Fruit fly (Drosophila melanogaster): Measurements from ENCODE around the gene Gr68a.

Gene Gr68a

dm6 chr3L:11717300-11717699 lies 33.8 kb upstream of the Gr68a start:
- TF ChIP-seq h (optimal IDR thresholded peaks at IDR 0.05) (no peak), psq (optimal IDR thresholded peaks at IDR 0.05) (no peak), ttk (optimal IDR thresholded peaks at IDR 0.05) (no peak), insv (optimal IDR thresholded peaks at IDR 0.05) (no peak), Myc (optimal IDR thresholded peaks at IDR 0.05) (no peak), Sin3A (optimal IDR thresholded peaks at IDR 0.05) (no peak)

DNA sequence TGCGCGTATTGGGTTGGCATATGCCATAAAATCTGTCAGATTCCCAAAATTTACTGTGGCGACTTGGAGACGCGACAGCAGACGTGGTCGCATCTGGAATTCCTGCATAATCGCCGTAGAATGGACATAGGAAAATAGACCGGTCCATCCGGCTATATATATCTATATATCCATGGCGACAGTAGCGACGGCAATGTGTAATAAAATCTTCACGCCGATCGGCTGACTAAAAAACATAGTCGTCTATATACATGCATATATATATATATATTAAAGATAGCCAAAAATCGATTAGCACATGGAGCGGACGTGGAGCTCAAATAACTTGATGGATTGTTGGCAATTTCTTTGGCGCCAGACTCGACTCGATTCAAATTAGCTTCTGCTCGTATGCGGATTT lies 33.1 kb upstream of the Gr68a start:
- TF ChIP-seq Sin3A (optimal IDR thresholded peaks at IDR 0.05) (no peak), psq (optimal IDR thresholded peaks at IDR 0.05) (no peak), h (optimal IDR thresholded peaks at IDR 0.05) (no peak), ttk (optimal IDR thresholded peaks at IDR 0.05) (no peak), Myc (optimal IDR thresholded peaks at IDR 0.05) (no peak), insv (optimal IDR thresholded peaks at IDR 0.05) (no peak)

DNA sequence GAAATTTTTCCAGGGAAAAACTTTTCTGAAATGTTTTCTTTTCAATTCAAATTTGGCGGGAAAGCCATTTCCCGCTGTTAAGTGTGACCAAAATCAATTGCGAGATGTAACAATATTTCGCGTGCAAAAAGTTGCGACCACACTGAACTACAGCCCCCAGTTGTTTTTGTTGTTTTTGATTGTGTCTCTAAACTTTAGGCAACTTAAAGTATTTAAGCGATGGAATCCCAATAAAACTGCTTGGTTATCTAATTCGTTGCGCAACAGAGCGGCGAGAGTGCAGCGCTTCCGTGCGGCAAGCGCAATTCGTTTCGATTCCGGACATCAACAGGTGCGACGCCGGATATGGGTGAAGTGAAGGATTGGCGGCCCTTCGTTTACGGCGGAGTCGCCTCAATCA lies 30.3 kb upstream of the Gr68a start, which contains the start of gene Bmcp:
Gene Bmcp (plus strand): TSS at position 155 of the 400 bp plus-strand sequence.
- no peak for TF ChIP-seq Sin3A (optimal IDR thresholded peaks at IDR 0.05)
- no peak for TF ChIP-seq insv (optimal IDR thresholded peaks at IDR 0.05)
- no peak for TF ChIP-seq psq (optimal IDR thresholded peaks at IDR 0.05)
- no peak for TF ChIP-seq ttk (optimal IDR thresholded peaks at IDR 0.05)
- TF ChIP-seq h (optimal IDR thresholded peaks at IDR 0.05) = no peak
- TF ChIP-seq Myc (optimal IDR thresholded peaks at IDR 0.05) = no peak

DNA sequence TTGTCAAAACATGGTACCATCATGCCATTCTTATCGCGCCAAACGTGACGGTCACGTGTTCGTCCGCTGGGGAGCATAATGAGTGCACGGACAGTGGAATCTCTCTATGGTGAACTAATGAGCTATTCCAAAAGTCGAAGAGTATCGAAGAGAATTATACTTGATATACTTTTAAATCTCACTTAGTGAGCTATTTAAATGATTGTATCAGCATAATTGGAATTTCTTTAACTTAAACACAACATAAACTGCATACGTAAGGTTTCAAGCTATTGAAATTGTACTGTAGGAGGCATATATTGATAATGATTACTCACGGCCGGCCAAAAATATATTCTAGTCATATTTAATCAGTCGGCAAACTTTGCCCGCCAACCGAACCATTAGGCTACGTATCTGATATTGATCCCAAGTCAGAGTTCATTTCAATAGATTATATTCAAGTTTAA lies 29.6 kb upstream of the Gr68a start:
- TF ChIP-seq h (optimal IDR thresholded peaks at IDR 0.05) = no peak
- TF ChIP-seq Sin3A (optimal IDR thresholded peaks at IDR 0.05) = no peak
- TF ChIP-seq Myc (optimal IDR thresholded peaks at IDR 0.05) = no peak

DNA sequence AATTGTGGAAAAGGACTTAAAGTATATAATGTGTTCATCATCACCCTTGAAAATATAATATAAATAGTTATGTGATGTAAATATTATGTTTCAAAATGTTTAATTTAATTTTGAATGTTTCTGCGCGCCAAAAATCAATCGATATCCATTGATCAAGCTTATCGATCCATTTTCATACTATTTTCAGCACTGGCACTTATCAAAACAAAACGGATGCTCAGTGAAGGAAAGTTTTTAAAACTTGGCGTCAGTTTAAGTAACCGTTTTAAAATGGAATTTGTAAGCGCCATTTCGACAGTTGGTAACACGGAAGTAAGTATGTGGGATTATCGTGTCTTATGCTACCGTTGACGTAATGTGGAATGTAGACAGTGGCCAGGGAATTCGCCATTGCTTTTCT lies 23.0 kb upstream of the Gr68a start, which contains the start of gene sunn:
Gene sunn (plus strand): TSS at position 202 of the 400 bp plus-strand sequence.
- TF ChIP-seq Sin3A (optimal IDR thresholded peaks at IDR 0.05) (no peak), h (optimal IDR thresholded peaks at IDR 0.05) (no peak), ttk (optimal IDR thresholded peaks at IDR 0.05) (no peak), insv (optimal IDR thresholded peaks at IDR 0.05) (no peak), psq (optimal IDR thresholded peaks at IDR 0.05) (no peak), Myc (optimal IDR thresholded peaks at IDR 0.05) (no peak)

DNA sequence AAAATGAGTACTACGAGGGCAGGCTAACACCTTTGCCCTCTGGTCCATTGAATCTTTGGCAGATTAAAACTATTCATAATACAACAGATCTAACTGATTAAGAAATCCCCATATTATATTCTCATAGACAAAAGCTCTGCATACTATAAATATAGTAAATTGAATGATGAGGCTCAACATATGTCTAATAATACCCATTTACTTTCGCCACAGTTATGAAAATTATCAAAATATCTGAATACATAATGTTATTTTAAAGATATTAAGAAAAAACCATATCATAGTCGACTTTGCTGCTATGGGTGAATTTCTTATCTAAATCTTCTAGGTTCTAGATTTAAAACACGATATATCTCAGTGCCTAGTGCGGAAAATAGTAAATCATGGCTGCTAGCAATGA lies 19.3 kb upstream of the Gr68a start, which contains the start of gene CG32087:
Gene CG32087 (plus strand): TSS at position 301 of the 400 bp plus-strand sequence.
- TF ChIP-seq psq (optimal IDR thresholded peaks at IDR 0.05) = no peak
- TF ChIP-seq ttk (optimal IDR thresholded peaks at IDR 0.05) = no peak
- no peak for TF ChIP-seq h (optimal IDR thresholded peaks at IDR 0.05)
- no peak for TF ChIP-seq Sin3A (optimal IDR thresholded peaks at IDR 0.05)
- TF ChIP-seq insv (optimal IDR thresholded peaks at IDR 0.05) = no peak
- no peak for TF ChIP-seq Myc (optimal IDR thresholded peaks at IDR 0.05)

- TF ChIP-seq Myc (optimal IDR thresholded peaks at IDR 0.05) (no peak), Sin3A (optimal IDR thresholded peaks at IDR 0.05) (no peak)
Measured at dm6 chr3L:11764930-11765329, 13.8 kb downstream of the Gr68a start.

- TF ChIP-seq insv (optimal IDR thresholded peaks at IDR 0.05) (no peak), psq (optimal IDR thresholded peaks at IDR 0.05) (no peak)
Measured at dm6 chr3L:11765695-11766232, 14.7 kb downstream of the Gr68a start, which contains the start of gene loaf. loaf (minus strand) TSS chr3L:11766182.

dm6 chr3L:11766563-11766962 lies 15.5 kb downstream of the Gr68a start:
- no peak for TF ChIP-seq Myc (optimal IDR thresholded peaks at IDR 0.05)
- no peak for TF ChIP-seq h (optimal IDR thresholded peaks at IDR 0.05)
- TF ChIP-seq insv (optimal IDR thresholded peaks at IDR 0.05) = no peak
- TF ChIP-seq Sin3A (optimal IDR thresholded peaks at IDR 0.05) = no peak
- no peak for TF ChIP-seq psq (optimal IDR thresholded peaks at IDR 0.05)
- no peak for TF ChIP-seq ttk (optimal IDR thresholded peaks at IDR 0.05)

dm6 chr3L:11772057-11772456 lies 21.0 kb downstream of the Gr68a start, which contains the start of gene Muc68D:
Muc68D (minus strand) TSS chr3L:11772157.
- TF ChIP-seq psq (optimal IDR thresholded peaks at IDR 0.05) (no peak), ttk (optimal IDR thresholded peaks at IDR 0.05) (no peak), Sin3A (optimal IDR thresholded peaks at IDR 0.05) (no peak), insv (optimal IDR thresholded peaks at IDR 0.05) (no peak), h (optimal IDR thresholded peaks at IDR 0.05) (no peak), Myc (optimal IDR thresholded peaks at IDR 0.05) (no peak)

dm6 chr3L:11772608-11773017 lies 21.5 kb downstream of the Gr68a start:
- TF ChIP-seq psq (optimal IDR thresholded peaks at IDR 0.05) (no peak), ttk (optimal IDR thresholded peaks at IDR 0.05) (no peak), h (optimal IDR thresholded peaks at IDR 0.05) (no peak), insv (optimal IDR thresholded peaks at IDR 0.05) (no peak), Myc (optimal IDR thresholded peaks at IDR 0.05) (no peak), Sin3A (optimal IDR thresholded peaks at IDR 0.05) (no peak)

- no peak for TF ChIP-seq Sin3A (optimal IDR thresholded peaks at IDR 0.05)
- TF ChIP-seq Myc (optimal IDR thresholded peaks at IDR 0.05) = no peak
- TF ChIP-seq h (optimal IDR thresholded peaks at IDR 0.05) = no peak
- no peak for TF ChIP-seq insv (optimal IDR thresholded peaks at IDR 0.05)
- TF ChIP-seq ttk (optimal IDR thresholded peaks at IDR 0.05) = no peak
Measured at dm6 chr3L:11773796-11774195, 22.7 kb downstream of the Gr68a start.

DNA sequence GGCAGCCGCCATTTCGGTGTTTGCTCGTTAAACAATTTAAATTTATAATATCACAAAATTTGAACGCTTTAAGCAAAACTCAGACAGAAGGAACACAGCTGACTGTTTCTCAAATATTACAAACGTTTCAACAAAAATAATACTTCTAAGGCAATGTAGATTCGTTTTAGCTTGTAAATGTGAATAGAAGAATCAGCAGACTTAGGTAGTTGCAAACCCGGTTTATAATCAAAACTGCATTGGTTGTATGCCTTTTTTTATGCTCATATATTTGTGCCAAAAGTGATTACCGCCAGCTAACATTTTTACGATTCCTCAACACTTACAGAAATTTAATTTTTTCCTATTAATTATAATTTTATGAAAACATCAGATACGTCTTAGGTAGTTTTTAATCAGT lies 23.3 kb downstream of the Gr68a start, which contains the start of gene Tim13:
Gene Tim13 (minus strand): TSS at position 101 of the 400 bp plus-strand sequence.
- TF ChIP-seq insv (optimal IDR thresholded peaks at IDR 0.05) (no peak), Sin3A (optimal IDR thresholded peaks at IDR 0.05) (no peak), h (optimal IDR thresholded peaks at IDR 0.05) (no peak), Myc (optimal IDR thresholded peaks at IDR 0.05) (no peak), psq (optimal IDR thresholded peaks at IDR 0.05) (no peak), ttk (optimal IDR thresholded peaks at IDR 0.05) (no peak)
